Fruit fly (Drosophila melanogaster) whole organism, embryonic: ENCODE data around the gene CG32713.

Experiments
- Abd-B ChIP-seq: fragments of 200-800 bp; sonication (Bioruptor generic); optimal IDR thresholded peaks from 2 replicates; lab custom pipeline; 2018; ENCODE audit warnings: missing biosample characterization, mild to moderate bottlenecking, missing genetic modification characterization, moderate library complexity
- C15 ChIP-seq: fragments of 200-800 bp; sonication (Bioruptor generic); IDR thresholded peaks from 3 replicates; pipeline ENCODE4 v1.3.6; 2022; ENCODE audit warnings: missing biosample characterization, missing genetic modification characterization
- CG10321 ChIP-seq: fragments of 200-800 bp; sonication (Bioruptor generic); IDR thresholded peaks from 2 replicates; pipeline ENCODE4 v1.3.6; 2022; ENCODE audit warnings: missing biosample characterization, missing genetic modification characterization
- CG11093 ChIP-seq: fragments of 200-800 bp; sonication (Bioruptor generic); IDR thresholded peaks from 3 replicates; pipeline ENCODE4 v1.3.6; 2022; ENCODE audit warnings: missing biosample characterization, missing genetic modification characterization
- CG13123 ChIP-seq: fragments of 200-800 bp; sonication (Bioruptor generic); optimal IDR thresholded peaks from 2 replicates; lab custom pipeline; 2016; ENCODE audit warnings: missing biosample characterization, missing genetic modification characterization
- CG13287 ChIP-seq: fragments of 200-800 bp; sonication (Bioruptor generic); IDR thresholded peaks from 2 replicates; pipeline ENCODE4 v1.3.6; 2022; ENCODE audit warnings: missing biosample characterization, missing genetic modification characterization; ENCODE audit not compliant: partially characterized antibody
- CG15269 ChIP-seq: fragments of 200-800 bp; sonication (Bioruptor generic); optimal IDR thresholded peaks from 2 replicates; lab custom pipeline; 2018; ENCODE audit warnings: missing biosample characterization, mild to moderate bottlenecking, missing genetic modification characterization, moderate library complexity
- CG1529 ChIP-seq: fragments of 200-800 bp; sonication (Bioruptor generic); optimal IDR thresholded peaks from 3 replicates; lab custom pipeline; 2018; ENCODE audit warnings: missing biosample characterization, missing genetic modification characterization
- CG15601 ChIP-seq: fragments of 200-800 bp; sonication (Bioruptor generic); optimal IDR thresholded peaks from 3 replicates; lab custom pipeline; 2019; ENCODE audit warnings: missing biosample characterization, mild to moderate bottlenecking, missing genetic modification characterization, moderate library complexity
- CG1832 ChIP-seq: fragments of 200-800 bp; sonication (Bioruptor generic); optimal IDR thresholded peaks from 2 replicates; lab custom pipeline; 2017; ENCODE audit warnings: missing biosample characterization, mild to moderate bottlenecking, missing genetic modification characterization, inconsistent platforms
- CG30020 ChIP-seq: fragments of 200-800 bp; optimal IDR thresholded peaks from 2 replicates; lab custom pipeline; 2019; ENCODE audit warnings: missing biosample characterization, mild to moderate bottlenecking, missing genetic modification characterization, moderate library complexity
- CG3163 ChIP-seq: fragments of 200-800 bp; sonication (Bioruptor generic); optimal IDR thresholded peaks from 3 replicates; lab custom pipeline; 2016; ENCODE audit warnings: missing biosample characterization, missing genetic modification characterization
- CG34224 ChIP-seq: fragments of 200-800 bp; sonication (Bioruptor generic); IDR thresholded peaks from 3 replicates; pipeline ENCODE4 v1.3.6; 2022; ENCODE audit warnings: missing biosample characterization, missing genetic modification characterization; ENCODE audit not compliant: partially characterized antibody
- CG4730 ChIP-seq: fragments of 200-800 bp; sonication (Bioruptor generic); IDR thresholded peaks from 2 replicates; pipeline ENCODE4 v1.3.6; 2022; ENCODE audit warnings: missing biosample characterization, missing genetic modification characterization
- CG5180 ChIP-seq: fragments of 200-800 bp; sonication (Bioruptor generic); optimal IDR thresholded peaks from 3 replicates; lab custom pipeline; 2017; ENCODE audit warnings: missing biosample characterization, missing genetic modification characterization, mild to moderate bottlenecking, moderate library complexity, missing genetic modification reagents
- CG5245 ChIP-seq: fragments of 200-800 bp; sonication (Bioruptor generic); optimal IDR thresholded peaks from 3 replicates; lab custom pipeline; 2016; ENCODE audit warnings: missing biosample characterization, missing genetic modification characterization
- CG6175 ChIP-seq: fragments of 200-800 bp; sonication (Bioruptor generic); IDR thresholded peaks from 3 replicates; pipeline ENCODE4 v1.3.6; 2022; ENCODE audit warnings: missing biosample characterization, missing genetic modification characterization
- CG6272 ChIP-seq: fragments of 200-800 bp; sonication (Bioruptor generic); IDR thresholded peaks from 2 replicates; pipeline ENCODE4 v1.3.6; 2022; ENCODE audit warnings: missing biosample characterization, missing genetic modification characterization
- CG7271 ChIP-seq: fragments of 200-800 bp; sonication (Bioruptor generic); optimal IDR thresholded peaks from 2 replicates; lab custom pipeline; 2018; ENCODE audit warnings: missing biosample characterization, mild to moderate bottlenecking, missing genetic modification characterization, moderate library complexity
- CG8359 ChIP-seq: fragments of 200-800 bp; sonication (Bioruptor generic); optimal IDR thresholded peaks from 2 replicates; lab custom pipeline; 2017; ENCODE audit warnings: missing biosample characterization, mild to moderate bottlenecking, missing genetic modification characterization, borderline replicate concordance
- E2f2 ChIP-seq: fragments of 200-800 bp; sonication (Bioruptor generic); IDR thresholded peaks from 2 replicates; pipeline ENCODE4 v1.3.6; 2022; ENCODE audit warnings: missing biosample characterization, missing genetic modification characterization
- Fer3 ChIP-seq: fragments of 200-800 bp; sonication (Bioruptor generic); optimal IDR thresholded peaks from 2 replicates; lab custom pipeline; 2018; ENCODE audit warnings: missing biosample characterization, mild to moderate bottlenecking, missing genetic modification characterization, moderate library complexity
- H2.0 ChIP-seq: fragments of 200-800 bp; sonication (Bioruptor generic); IDR thresholded peaks from 2 replicates; pipeline ENCODE4 v1.3.6; 2022; ENCODE audit warnings: missing biosample characterization, missing genetic modification characterization
- HLH54F ChIP-seq: fragments of 200-800 bp; sonication (Bioruptor generic); optimal IDR thresholded peaks from 3 replicates; lab custom pipeline; 2016; ENCODE audit warnings: missing biosample characterization, missing genetic modification characterization
- Hr39 ChIP-seq: fragments of >200 bp; optimal IDR thresholded peaks from 2 replicates; lab custom pipeline; 2017
- Lhr ChIP-seq: fragments of 200-800 bp; sonication (Bioruptor generic); optimal IDR thresholded peaks from 3 replicates; lab custom pipeline; 2017; ENCODE audit warnings: mild to moderate bottlenecking, missing biosample characterization, missing genetic modification reagents, missing genetic modification characterization
- Lpt ChIP-seq: fragments of >200 bp; optimal IDR thresholded peaks from 2 replicates; lab custom pipeline; 2018; ENCODE audit warnings: missing biosample characterization, missing genetic modification characterization
- Max ChIP-seq: fragments of 200-800 bp; sonication (Bioruptor generic); optimal IDR thresholded peaks from 2 replicates; lab custom pipeline; 2016; ENCODE audit warnings: missing biosample characterization, mild to moderate bottlenecking, missing genetic modification characterization
- Meics ChIP-seq: fragments of 200-800 bp; sonication (Bioruptor generic); optimal IDR thresholded peaks from 2 replicates; lab custom pipeline; 2017; ENCODE audit warnings: missing biosample characterization, mild to moderate bottlenecking, missing genetic modification characterization
- Nf-YB ChIP-seq: fragments of 200-800 bp; sonication (Bioruptor generic); optimal IDR thresholded peaks from 3 replicates; lab custom pipeline; 2019; ENCODE audit warnings: missing biosample characterization, mild to moderate bottlenecking, missing genetic modification characterization, moderate library complexity
- Ptx1 ChIP-seq: fragments of 200-800 bp; sonication (Bioruptor generic); IDR thresholded peaks from 2 replicates; pipeline ENCODE4 v1.3.6; 2022; ENCODE audit warnings: missing biosample characterization, missing genetic modification characterization
- Sox100B ChIP-seq: fragments of 200-800 bp; sonication (Bioruptor generic); optimal IDR thresholded peaks from 3 replicates; lab custom pipeline; 2018; ENCODE audit warnings: missing biosample characterization, mild to moderate bottlenecking, missing genetic modification characterization
- ase ChIP-seq: fragments of 200-800 bp; sonication (Bioruptor generic); IDR thresholded peaks from 3 replicates; pipeline ENCODE4 v1.3.6; 2022; ENCODE audit warnings: missing biosample characterization, missing genetic modification characterization
- az2 ChIP-seq: fragments of 200-800 bp; sonication (Bioruptor generic); optimal IDR thresholded peaks from 3 replicates; lab custom pipeline; 2016; ENCODE audit warnings: missing biosample characterization, missing genetic modification characterization
- bab2 ChIP-seq: fragments of 200-800 bp; sonication (Bioruptor generic); optimal IDR thresholded peaks from 2 replicates; lab custom pipeline; 2016; ENCODE audit warnings: missing biosample characterization, missing genetic modification characterization
- dati ChIP-seq: fragments of 200-800 bp; sonication (Bioruptor generic); IDR thresholded peaks from 2 replicates; pipeline ENCODE4 v1.3.6; 2022; ENCODE audit warnings: missing biosample characterization, missing genetic modification characterization
- dimm ChIP-seq: fragments of 200-800 bp; sonication (Bioruptor generic); IDR thresholded peaks from 2 replicates; pipeline ENCODE4 v1.3.6; 2022; ENCODE audit warnings: missing biosample characterization, missing genetic modification characterization
- gem ChIP-seq: fragments of 200-800 bp; sonication (Bioruptor generic); optimal IDR thresholded peaks from 2 replicates; lab custom pipeline; 2019; ENCODE audit warnings: missing biosample characterization, mild to moderate bottlenecking, missing genetic modification characterization, moderate library complexity
- ham ChIP-seq: fragments of 200-800 bp; sonication (Bioruptor generic); IDR thresholded peaks from 2 replicates; pipeline ENCODE4 v1.3.6; 2022; ENCODE audit warnings: missing biosample characterization, missing genetic modification characterization
- hb ChIP-seq: fragments of 200-800 bp; sonication (Bioruptor generic); IDR thresholded peaks from 3 replicates; pipeline ENCODE4 v1.3.6; 2022; ENCODE audit warnings: missing biosample characterization, missing genetic modification characterization; ENCODE audit not compliant: partially characterized antibody
- her ChIP-seq: fragments of 200-800 bp; sonication (Bioruptor generic); optimal IDR thresholded peaks from 2 replicates; lab custom pipeline; 2016; ENCODE audit warnings: missing biosample characterization, missing genetic modification characterization
- hkb ChIP-seq, 2 experiments: fragments of 200-800 bp in 1 of 2; fragments of >200 bp in 1 of 2; sonication (Bioruptor generic) in 1 of 2; IDR thresholded peaks in 1 of 2; optimal IDR thresholded peaks in 1 of 2; 2 replicates each; pipeline versions ENCODE4 v1.3.6 to Lab custom; 2017 to 2022; ENCODE audit warnings: missing biosample characterization in 1 of 2, missing genetic modification characterization in 1 of 2
- knrl ChIP-seq: fragments of 200-800 bp; sonication (Bioruptor generic); IDR thresholded peaks from 3 replicates; pipeline ENCODE4 v1.3.6; 2022; ENCODE audit warnings: missing biosample characterization, missing genetic modification characterization; ENCODE audit not compliant: partially characterized antibody
- lov ChIP-seq, 2 experiments: fragments of 200-800 bp in 1 of 2; fragments of >200 bp in 1 of 2; sonication (Bioruptor generic) in 1 of 2; IDR thresholded peaks in 1 of 2; optimal IDR thresholded peaks in 1 of 2; 2 replicates in 1 of 2; 3 replicates in 1 of 2; pipeline versions ENCODE4 v1.3.6 to Lab custom; 2017 to 2022; ENCODE audit warnings: missing biosample characterization in 1 of 2, missing genetic modification characterization in 1 of 2
- odd ChIP-seq: fragments of 200-800 bp; sonication (Bioruptor generic); optimal IDR thresholded peaks from 2 replicates; lab custom pipeline; 2017; ENCODE audit warnings: missing biosample characterization, mild to moderate bottlenecking, missing genetic modification characterization
- psq ChIP-seq: fragments of 200-800 bp; sonication (Bioruptor generic); optimal IDR thresholded peaks from 2 replicates; lab custom pipeline; 2017; ENCODE audit warnings: missing biosample characterization, missing genetic modification characterization
- pum ChIP-seq: fragments of 200-800 bp; sonication (Bioruptor generic); optimal IDR thresholded peaks from 2 replicates; lab custom pipeline; 2016; ENCODE audit warnings: missing biosample characterization, missing genetic modification characterization
- row ChIP-seq: fragments of 200-800 bp; sonication (Bioruptor generic); IDR thresholded peaks from 3 replicates; pipeline ENCODE4 v1.3.6; 2022; ENCODE audit warnings: missing biosample characterization, missing genetic modification characterization
- scrt ChIP-seq: fragments of 200-800 bp; sonication (Bioruptor generic); optimal IDR thresholded peaks from 2 replicates; lab custom pipeline; 2018; ENCODE audit warnings: missing biosample characterization, mild to moderate bottlenecking, missing genetic modification characterization, moderate library complexity
- stwl ChIP-seq: fragments of 200-800 bp; sonication (Bioruptor generic); optimal IDR thresholded peaks from 3 replicates; lab custom pipeline; 2018; ENCODE audit warnings: missing biosample characterization, mild to moderate bottlenecking, missing genetic modification characterization, moderate library complexity

CG32713 gene

DNA sequence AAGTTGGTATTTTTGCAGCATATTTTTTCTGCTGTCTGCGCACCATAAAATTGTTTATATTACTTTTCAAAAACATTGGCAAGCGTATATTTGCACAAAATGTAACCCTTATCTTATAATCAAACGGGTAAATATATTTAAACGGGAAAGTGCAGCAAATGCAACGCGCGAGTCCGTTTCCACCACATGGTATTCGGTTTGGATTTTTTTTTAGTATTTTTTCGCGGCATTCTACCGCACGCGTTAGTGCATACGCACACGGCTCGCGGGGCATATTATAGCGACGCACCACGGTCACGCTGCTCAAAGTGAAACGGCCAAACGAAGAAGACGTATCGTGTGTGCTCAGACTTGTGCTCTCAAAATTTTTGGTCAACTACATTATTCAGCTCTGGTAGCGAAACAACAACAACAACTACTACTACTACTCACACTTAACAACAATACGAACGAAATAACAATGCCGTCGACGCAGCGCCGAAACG lies 48.4 kb downstream of the CG32713 start, which contains the start of gene Trf2 (continued):
- TF ChIP-seq ase (no peak), gem (tag; lab: Kevin White, UChicago) (no peak), CG15269 (tag; lab: Kevin White, UChicago) (no peak), ham (GFP tag; lab: Robert Waterston, UW) (no peak), CG6175 (GFP tag; lab: Robert Waterston, UW) (no peak), hkb (optimal IDR thresholded peaks at IDR 0.05; lab: Kevin White, UChicago) (no peak), hkb (GFP tag; IDR thresholded peaks at IDR 0.05; lab: Robert Waterston, UW) (peak; percentile 39; the same call in 1 of the 2 replicates), CG8359 (GFP tag; lab: Kevin White, UChicago) (peak; percentile 2), dati (no peak), CG6272 (GFP tag; lab: Robert Waterston, UW) (no peak), CG13123 (no peak), CG1529 (GFP tag; lab: Kevin White, UChicago) (no peak), knrl (GFP tag; lab: Robert Waterston, UW) (no peak), Meics (peak; percentile 22), az2 (GFP tag; lab: Kevin White, UChicago) (no peak), H2.0 (GFP tag; lab: Robert Waterston, UW) (no peak), CG7271 (tag; lab: Kevin White, UChicago) (peak; percentile 33), CG1832 (no peak), CG34224 (no peak), psq (no peak), CG11093 (GFP tag; lab: Robert Waterston, UW) (no peak), CG5180 (GFP tag; lab: Kevin White, UChicago) (no peak), HLH54F (GFP tag; lab: Kevin White, UChicago) (peak; percentile 19), her (GFP tag; lab: Kevin White, UChicago) (peak; percentile 54), Lpt (no peak), C15 (GFP tag; lab: Robert Waterston, UW) (no peak), Abd-B (GFP tag; lab: Kevin White, UChicago) (no peak), hb (GFP tag; lab: Robert Waterston, UW) (no peak), Sox100B (GFP tag; lab: Kevin White, UChicago) (no peak), scrt (GFP tag; lab: Kevin White, UChicago) (no peak), Fer3 (tag; lab: Kevin White, UChicago) (peak; percentile 13), CG15601 (tag; lab: Kevin White, UChicago) (no peak), dimm (no peak), CG30020 (tag; lab: Kevin White, UChicago) (no peak), CG4730 (no peak), Max (peak; percentile 3), CG5245 (no peak), stwl (tag; lab: Kevin White, UChicago) (no peak), odd (GFP tag; lab: Kevin White, UChicago) (no peak), Hr39 (no peak), Nf-YB (GFP tag; lab: Kevin White, UChicago) (peak; percentile 11), CG13287 (GFP tag; lab: Robert Waterston, UW) (peak; percentile 7; the same call in 1 of the 2 replicates), Lhr (GFP tag; lab: Kevin White, UChicago) (peak; percentile 30), bab2 (GFP tag; lab: Kevin White, UChicago) (no peak), CG10321 (GFP tag; lab: Robert Waterston, UW) (no peak), pum (GFP tag; lab: Kevin White, UChicago) (no peak), lov (optimal IDR thresholded peaks at IDR 0.05; lab: Kevin White, UChicago) (no peak), lov (GFP tag; IDR thresholded peaks at IDR 0.05; lab: Robert Waterston, UW) (no peak), row (GFP tag; lab: Robert Waterston, UW) (no peak), CG3163 (GFP tag; lab: Kevin White, UChicago) (peak; percentile 3), E2f2 (GFP tag; lab: Robert Waterston, UW) (peak; percentile 43; the same call in 1 of the 2 replicates), Ptx1 (GFP tag; lab: Robert Waterston, UW) (no peak)
